Fruit fly (Drosophila melanogaster): Measurements from ENCODE around the gene AOX1.

DNA sequence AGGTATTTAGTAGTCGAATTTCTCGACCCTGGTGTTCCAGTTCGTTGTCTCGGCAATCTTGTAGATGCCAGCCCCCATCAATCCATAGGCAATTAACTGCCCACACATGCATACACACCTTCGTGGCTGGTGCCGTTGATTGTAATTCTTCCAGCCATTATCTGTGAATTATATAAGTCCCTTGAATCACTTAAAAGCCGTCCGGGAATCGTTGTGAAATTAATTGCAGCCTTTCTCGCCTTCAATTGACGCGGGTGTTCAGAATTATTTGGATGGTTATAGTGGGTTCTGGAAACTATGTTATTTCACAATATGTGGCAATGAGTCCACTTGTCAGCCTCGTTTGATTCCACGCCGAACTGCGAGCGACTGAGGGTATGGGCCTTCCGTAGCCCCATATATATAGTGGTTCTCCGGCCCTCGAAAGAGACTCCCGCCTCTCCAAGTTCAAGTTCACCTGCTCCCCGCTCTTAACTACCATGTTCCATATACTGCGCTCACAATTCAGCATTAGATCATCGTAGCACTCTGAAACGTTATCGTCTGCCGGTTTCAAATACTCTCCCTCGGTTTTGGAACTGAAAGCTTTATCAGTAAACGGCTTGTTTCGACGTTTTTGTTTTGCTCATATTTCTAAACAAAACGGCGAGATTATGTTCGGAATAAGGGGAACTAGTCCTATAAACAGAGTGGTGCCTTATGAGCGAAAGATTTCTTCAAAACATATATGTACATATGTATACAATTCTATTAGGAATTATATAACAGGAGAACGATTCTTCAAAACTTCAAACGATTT, at the start of gene AOX1:
- no peak for TF ChIP-seq psq (optimal IDR thresholded peaks at IDR 0.05)
- TF ChIP-seq Dll (optimal IDR thresholded peaks at IDR 0.05) = no peak
- no peak for TF ChIP-seq usp (GFP tag; optimal IDR thresholded peaks at IDR 0.05)
- TF ChIP-seq pan (optimal IDR thresholded peaks at IDR 0.05) = no peak
